Fruit fly (Drosophila melanogaster) whole organism, wandering third instar larva: ENCODE results near the gene Cys.

Experiments
- Abd-B ChIP-seq: fragments of >200 bp; optimal IDR thresholded peaks from 2 replicates; lab custom pipeline; 2017; ENCODE audit warnings: missing biosample characterization, missing genetic modification characterization
- br ChIP-seq: fragments of 200-800 bp; sonication (Bioruptor generic); optimal IDR thresholded peaks from 2 replicates; lab custom pipeline; 2016; ENCODE audit warnings: missing biosample characterization, missing genetic modification characterization
- dsf ChIP-seq: sonication (Bioruptor generic); optimal IDR thresholded peaks from 2 replicates; lab custom pipeline; 2016; ENCODE audit warnings: missing biosample characterization, missing genetic modification characterization, borderline replicate concordance
- fru ChIP-seq: fragments of 200-800 bp; sonication (Bioruptor generic); optimal IDR thresholded peaks from 3 replicates; lab custom pipeline; 2016; ENCODE audit warnings: missing biosample characterization, mild to moderate bottlenecking, missing genetic modification characterization
- h ChIP-seq: fragments of 200-800 bp; sonication (Bioruptor generic); optimal IDR thresholded peaks from 3 replicates; lab custom pipeline; 2016; ENCODE audit warnings: missing biosample characterization, mild to moderate bottlenecking, missing genetic modification characterization
- psq ChIP-seq: fragments of 200-800 bp; sonication (Bioruptor generic); optimal IDR thresholded peaks from 3 replicates; lab custom pipeline; 2017; ENCODE audit warnings: missing biosample characterization, mild to moderate bottlenecking, missing genetic modification characterization, moderate library complexity
- rgr ChIP-seq: fragments of 200-800 bp; sonication (Bioruptor generic); optimal IDR thresholded peaks from 3 replicates; lab custom pipeline; 2016; ENCODE audit warnings: missing biosample characterization, mild to moderate bottlenecking, missing genetic modification characterization
- sv ChIP-seq: fragments of 200-800 bp; sonication (Bioruptor generic); optimal IDR thresholded peaks from 3 replicates; lab custom pipeline; 2016; ENCODE audit warnings: missing biosample characterization, missing genetic modification characterization
- tai ChIP-seq: sonication (Bioruptor generic); optimal IDR thresholded peaks from 2 replicates; lab custom pipeline; 2016; ENCODE audit warnings: missing biosample characterization, missing genetic modification characterization

DNA sequence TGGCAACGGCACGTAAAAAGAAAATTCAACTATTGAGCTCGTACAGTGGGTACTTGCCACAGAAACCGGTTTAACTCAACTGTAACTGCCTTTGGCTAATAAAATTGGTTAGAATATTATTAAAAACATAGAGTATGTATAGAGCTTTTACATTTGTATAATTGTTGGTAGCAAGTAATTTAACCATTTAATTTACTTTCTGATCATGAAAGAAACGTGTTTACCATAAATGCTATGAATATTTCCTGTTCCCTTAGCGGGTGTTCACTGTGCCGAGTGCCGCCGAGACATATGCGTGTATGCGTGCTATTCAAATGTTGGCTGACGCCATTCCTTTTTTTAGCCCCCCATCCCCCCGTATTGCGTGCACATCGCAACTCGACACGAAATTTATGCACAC is 20.7 kb downstream of the Cys start:
- no peak for TF ChIP-seq sv (GFP tag; lab: Kevin White, UChicago)
- TF ChIP-seq h = no peak
- TF ChIP-seq br = no peak
- TF ChIP-seq psq (GFP tag; lab: Kevin White, UChicago) = no peak
- TF ChIP-seq dsf (GFP tag; lab: Kevin White, UChicago) = no peak
- TF ChIP-seq Abd-B (GFP tag; lab: Kevin White, UChicago) = no peak
- TF ChIP-seq tai (GFP tag; lab: Kevin White, UChicago) = no peak
- no peak for TF ChIP-seq rgr
- no peak for TF ChIP-seq fru (GFP tag; lab: Kevin White, UChicago)
